Fruit fly (Drosophila melanogaster): ENCODE data around the gene mus302.

dm6 chr3L:16772755-16773523 lies 6.6 kb downstream of the mus302 start:
- TF ChIP-seq CG10348 (GFP tag; IDR thresholded peaks at IDR 0.05) (no peak), EcR (GFP tag; optimal IDR thresholded peaks at IDR 0.05) (no peak), CG14655 (GFP tag; optimal IDR thresholded peaks at IDR 0.05) (no peak), Ets98B (GFP tag; IDR thresholded peaks at IDR 0.05) (no peak), CG34367 (tag; optimal IDR thresholded peaks at IDR 0.05) (no peak), CG8159 (tag; optimal IDR thresholded peaks at IDR 0.05) (no peak), Pif1B (GFP tag; optimal IDR thresholded peaks at IDR 0.05) (no peak), CG15710 (tag; optimal IDR thresholded peaks at IDR 0.05) (no peak), Pif1A (GFP tag; optimal IDR thresholded peaks at IDR 0.05) (no peak), CG9948 (tag; optimal IDR thresholded peaks at IDR 0.05) (no peak), D1 (tag; optimal IDR thresholded peaks at IDR 0.05) (no peak), CG12605 (GFP tag; IDR thresholded peaks at IDR 0.05) (no peak)

All from whole organism, pupa.